Worm (Caenorhabditis elegans) whole organism, mixed stage, embryonic: Measurements from ENCODE around the gene fbxa-19.
"Not testable (repeated sequence)": the region's sequence is repeated elsewhere in the genome, so short reads cannot be mapped to it uniquely, and the experiment has no call there.

Experiments used
- bed-3 ChIP-seq: fragments of 200-800 bp; sonication (Bioruptor generic); optimal IDR thresholded peaks from 3 replicates; lab custom pipeline; 2018; ENCODE audit warnings: mild to moderate bottlenecking, missing genetic modification characterization, moderate library complexity, missing compliant biosample characterization
- blmp-1 ChIP-seq: fragments of 150-350 bp; optimal IDR thresholded peaks from 2 replicates; lab custom pipeline; 2014; ENCODE audit warnings: missing biosample characterization, missing genetic modification characterization
- ceh-39 ChIP-seq: fragments of 150-350 bp; optimal IDR thresholded peaks from 2 replicates; lab custom pipeline; 2014; ENCODE audit warnings: missing biosample characterization, missing genetic modification characterization
- ceh-43 ChIP-seq: fragments of 200-800 bp; sonication (Bioruptor generic); optimal IDR thresholded peaks from 2 replicates; lab custom pipeline; 2018; ENCODE audit warnings: mild to moderate bottlenecking, missing genetic modification characterization, moderate library complexity, missing compliant biosample characterization
- ceh-83 ChIP-seq: fragments of 200-800 bp; sonication (Bioruptor generic); optimal IDR thresholded peaks from 2 replicates; lab custom pipeline; 2018; ENCODE audit warnings: mild to moderate bottlenecking, missing genetic modification characterization, missing compliant biosample characterization
- drap-1 ChIP-seq: fragments of 200-800 bp; sonication (Bioruptor generic); optimal IDR thresholded peaks from 3 replicates; lab custom pipeline; 2018; ENCODE audit warnings: mild to moderate bottlenecking, missing genetic modification characterization, missing compliant biosample characterization
- elt-1 ChIP-seq: sonication (generic microtip); optimal IDR thresholded peaks from 2 replicates; lab custom pipeline; 2017; ENCODE audit warnings: missing genetic modification characterization, mild to moderate bottlenecking, missing compliant biosample characterization, antibody characterized with exemption, moderate library complexity, borderline replicate concordance; ENCODE audit not compliant: insufficient read depth
- elt-3 ChIP-seq: fragments of 150-350 bp; optimal IDR thresholded peaks from 2 replicates; lab custom pipeline; 2014; ENCODE audit warnings: missing biosample characterization, missing genetic modification characterization
- flh-1 ChIP-seq: fragments of 200-800 bp; sonication (Bioruptor generic); optimal IDR thresholded peaks from 2 replicates; lab custom pipeline; 2018; ENCODE audit warnings: mild to moderate bottlenecking, missing genetic modification characterization, moderate library complexity, missing compliant biosample characterization
- hlh-1 ChIP-seq: fragments of 150-350 bp; optimal IDR thresholded peaks from 2 replicates; lab custom pipeline; 2014; ENCODE audit warnings: missing biosample characterization, missing genetic modification reagents, missing genetic modification characterization
- lin-13 ChIP-seq: fragments of 150-350 bp; optimal IDR thresholded peaks from 2 replicates; lab custom pipeline; 2014; ENCODE audit warnings: missing biosample characterization, missing genetic modification characterization
- lin-32 ChIP-seq: fragments of 200-800 bp; sonication (Bioruptor generic); optimal IDR thresholded peaks from 2 replicates; lab custom pipeline; 2018; ENCODE audit warnings: mild to moderate bottlenecking, missing genetic modification characterization, missing compliant biosample characterization
- lsy-2 ChIP-seq: fragments of 150-350 bp; optimal IDR thresholded peaks from 2 replicates; lab custom pipeline; 2014; ENCODE audit warnings: missing biosample characterization, missing genetic modification characterization
- mab-5 ChIP-seq: fragments of 150-350 bp; optimal IDR thresholded peaks from 2 replicates; lab custom pipeline; 2014; ENCODE audit warnings: missing biosample characterization, missing genetic modification characterization
- mep-1 ChIP-seq: fragments of 150-350 bp; optimal IDR thresholded peaks from 2 replicates; lab custom pipeline; 2017; ENCODE audit warnings: missing biosample characterization, missing genetic modification reagents, missing genetic modification characterization, inconsistent platforms
- mls-2 ChIP-seq: sonication (generic microtip); optimal IDR thresholded peaks from 2 replicates; lab custom pipeline; 2016; ENCODE audit warnings: mild to moderate bottlenecking, missing genetic modification characterization, moderate library complexity, missing compliant biosample characterization
- nhr-12 ChIP-seq: fragments of 150-350 bp; optimal IDR thresholded peaks from 2 replicates; lab custom pipeline; 2014; ENCODE audit warnings: missing biosample characterization, missing genetic modification characterization
- nhr-2 ChIP-seq: fragments of 150-350 bp; optimal IDR thresholded peaks from 2 replicates; lab custom pipeline; 2014; ENCODE audit warnings: missing biosample characterization, missing genetic modification characterization
- nhr-237 ChIP-seq: fragments of 150-350 bp; optimal IDR thresholded peaks from 2 replicates; lab custom pipeline; 2014; ENCODE audit warnings: missing biosample characterization, missing genetic modification characterization
- nhr-28 ChIP-seq: fragments of 150-350 bp; optimal IDR thresholded peaks from 2 replicates; lab custom pipeline; 2014; ENCODE audit warnings: missing biosample characterization, missing genetic modification characterization
- nhr-76 ChIP-seq: sonication (generic microtip); optimal IDR thresholded peaks from 2 replicates; lab custom pipeline; 2017; ENCODE audit warnings: missing biosample characterization, missing genetic modification characterization
- pha-4 ChIP-seq: fragments of 150-350 bp; optimal IDR thresholded peaks from 2 replicates; lab custom pipeline; 2018; ENCODE audit warnings: missing biosample characterization, missing genetic modification reagents, missing genetic modification characterization
- sem-2 ChIP-seq: fragments of 200-800 bp; sonication (Bioruptor generic); optimal IDR thresholded peaks from 2 replicates; lab custom pipeline; 2018; ENCODE audit warnings: mild to moderate bottlenecking, missing genetic modification characterization, missing compliant biosample characterization
- snpc-4 ChIP-seq: fragments of 150-350 bp; optimal IDR thresholded peaks from 2 replicates; lab custom pipeline; 2014; ENCODE audit warnings: missing biosample characterization, missing genetic modification characterization
- sptf-1 ChIP-seq: sonication (generic microtip); optimal IDR thresholded peaks from 2 replicates; lab custom pipeline; 2017; ENCODE audit warnings: mild to moderate bottlenecking, missing genetic modification characterization, moderate library complexity, missing compliant biosample characterization
- tbx-8 ChIP-seq: fragments of 200-800 bp; sonication (Bioruptor generic); optimal IDR thresholded peaks from 2 replicates; lab custom pipeline; 2018; ENCODE audit warnings: mild to moderate bottlenecking, missing genetic modification characterization, moderate library complexity, missing compliant biosample characterization
- unc-120 ChIP-seq: sonication (generic microtip); optimal IDR thresholded peaks from 2 replicates; lab custom pipeline; 2017; ENCODE audit warnings: missing genetic modification characterization, missing compliant biosample characterization; ENCODE audit not compliant: poor library complexity, severe bottlenecking
- unc-39 ChIP-seq: fragments of 150-350 bp; optimal IDR thresholded peaks from 2 replicates; lab custom pipeline; 2014; ENCODE audit warnings: missing biosample characterization, missing genetic modification characterization
- unc-62 ChIP-seq: fragments of 150-350 bp; optimal IDR thresholded peaks from 2 replicates; lab custom pipeline; 2014; ENCODE audit warnings: missing biosample characterization, missing genetic modification reagents, missing genetic modification characterization
- zip-8 ChIP-seq: fragments of 150-350 bp; optimal IDR thresholded peaks from 2 replicates; lab custom pipeline; 2014; ENCODE audit warnings: missing biosample characterization, missing genetic modification characterization

fbxa-19 gene

ce11 chrIII:1315038-1315437 lies at the start of gene fbxa-19, which contains the start of gene fbxa-80:
Gene fbxa-19 (plus strand): TSS chrIII:1315401.
Gene fbxa-80 (minus strand): TSS chrIII:1315210.
- TF ChIP-seq bed-3 (GFP tag; lab: Kevin White, UChicago) (no peak), nhr-76 (no peak), ceh-43 (no peak), mab-5 (tag; lab: Kevin White, UChicago) (no peak), nhr-237 (tag; lab: Kevin White, UChicago) (no peak), flh-1 (GFP tag; lab: Kevin White, UChicago) (no peak), mls-2 (tag; lab: Kevin White, UChicago) (no peak), lsy-2 (tag; lab: Kevin White, UChicago) (no peak), tbx-8 (no peak), nhr-28 (tag; lab: Kevin White, UChicago) (no peak), ceh-39 (tag; lab: Kevin White, UChicago) (no peak), nhr-2 (tag; lab: Kevin White, UChicago) (no peak), zip-8 (tag; lab: Kevin White, UChicago) (no peak), blmp-1 (tag; lab: Kevin White, UChicago) (no peak)
- TF ChIP-seq, all 35 proteins: peak for 0

- not testable (repeated sequence) for TF ChIP-seq ceh-43; lin-32 (GFP tag; lab: Kevin White, UChicago); pha-4 (tag; lab: Kevin White, UChicago)
- TF ChIP-seq, all 35 proteins: peak for 0; not testable (repeated sequence) for 35
Measured at ce11 chrIII:1266799-1267198, 48.4 kb upstream of the fbxa-19 start, which contains the start of gene fbxa-151. Gene fbxa-151 (minus strand): TSS chrIII:1266899.

- no peak for TF ChIP-seq elt-3
- TF ChIP-seq lsy-2 (tag; lab: Kevin White, UChicago), result no peak
- no peak for TF ChIP-seq unc-39 (tag; lab: Kevin White, UChicago)
- no peak for TF ChIP-seq nhr-76
- TF ChIP-seq drap-1 (GFP tag; lab: Kevin White, UChicago), result no peak
- TF ChIP-seq snpc-4 (tag; lab: Kevin White, UChicago), result no peak
- TF ChIP-seq ceh-83 (GFP tag; lab: Kevin White, UChicago), result no peak
- TF ChIP-seq lin-13 (tag; lab: Kevin White, UChicago), result no peak
- TF ChIP-seq ceh-39 (tag; lab: Kevin White, UChicago), result no peak
- TF ChIP-seq sem-2 (GFP tag; lab: Kevin White, UChicago), result no peak
- TF ChIP-seq unc-120 (tag; lab: Kevin White, UChicago), result no peak
- TF ChIP-seq hlh-1 (tag; lab: Kevin White, UChicago), result no peak
- TF ChIP-seq mls-2 (tag; lab: Kevin White, UChicago), result no peak
Measured at ce11 chrIII:1269156-1269555, 46.0 kb upstream of the fbxa-19 start, which contains the start of gene fbxa-32. Gene fbxa-32 (minus strand): TSS chrIII:1269256.

ce11 chrIII:1271378-1271926 lies 43.7 kb upstream of the fbxa-19 start, which contains the start of gene fbxa-31:
Gene fbxa-31 (minus strand): TSS chrIII:1271428.
- TF ChIP-seq lin-13 (tag; lab: Kevin White, UChicago) (no peak), nhr-28 (tag; lab: Kevin White, UChicago) (no peak), nhr-12 (tag; lab: Kevin White, UChicago) (no peak), hlh-1 (tag; lab: Kevin White, UChicago) (no peak), mep-1 (tag; lab: Kevin White, UChicago) (no peak), tbx-8 (no peak), flh-1 (GFP tag; lab: Kevin White, UChicago) (no peak), ceh-39 (tag; lab: Kevin White, UChicago) (no peak), nhr-76 (no peak), sptf-1 (tag; lab: Kevin White, UChicago) (no peak), unc-39 (tag; lab: Kevin White, UChicago) (no peak), zip-8 (tag; lab: Kevin White, UChicago) (no peak)

- no peak for TF ChIP-seq nhr-12 (tag; lab: Kevin White, UChicago)
- TF ChIP-seq unc-62 (GFP tag; lab: Kevin White, UChicago), result no peak
- no peak for TF ChIP-seq sem-2 (GFP tag; lab: Kevin White, UChicago)
- TF ChIP-seq elt-1, result no peak
- no peak for TF ChIP-seq flh-1 (GFP tag; lab: Kevin White, UChicago)
- no peak for TF ChIP-seq ceh-43
- TF ChIP-seq, all 35 proteins: peak for 0
Measured at ce11 chrIII:1273655-1274328, 41.4 kb upstream of the fbxa-19 start, which contains the start of gene fbxa-29. Gene fbxa-29 (minus strand): TSS chrIII:1273705.
